Worm (Caenorhabditis elegans): ENCODE data around the gene irld-26.

DNA sequence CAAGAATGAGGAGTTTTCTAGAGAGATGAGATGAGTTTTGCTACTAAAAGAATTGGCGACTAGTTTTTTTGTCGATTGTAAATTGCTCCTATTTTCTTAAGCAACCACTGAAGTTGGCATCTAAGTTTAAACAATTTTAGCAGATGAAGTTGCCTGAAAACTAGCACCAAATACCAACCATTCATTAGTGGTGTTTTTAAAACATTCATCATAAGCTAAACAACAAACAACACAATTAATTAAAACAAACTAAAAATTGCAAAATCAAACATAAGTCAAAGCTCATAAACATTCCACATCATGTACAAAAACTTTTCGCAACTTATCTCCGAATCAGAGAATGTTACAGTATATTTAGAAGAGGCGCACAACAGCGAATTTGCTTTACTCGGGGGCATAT, 22.9 kb upstream of the irld-26 start, which contains the start of gene srz-13:
- TF ChIP-seq spr-3 (GFP tag; optimal IDR thresholded peaks at IDR 0.05) (no peak), attf-4 (tag; optimal IDR thresholded peaks at IDR 0.05) (no peak), ama-1 (optimal IDR thresholded peaks at IDR 0.05) (no peak), madf-5 (GFP tag; IDR thresholded peaks at IDR 0.05) (no peak), lsy-2 (tag; optimal IDR thresholded peaks at IDR 0.05) (no peak), dpl-1 (GFP tag; optimal IDR thresholded peaks at IDR 0.05) (no peak), daf-16 (GFP tag; optimal IDR thresholded peaks at IDR 0.05) (no peak), daf-16 (tag; optimal IDR thresholded peaks at IDR 0.05) (no peak), lir-3 (tag; optimal IDR thresholded peaks at IDR 0.05) (no peak), ceh-62 (tag; optimal IDR thresholded peaks at IDR 0.05) (no peak), unc-62 (GFP tag; optimal IDR thresholded peaks at IDR 0.05 in 1 of 2) (no peak), unc-62 (tag; optimal IDR thresholded peaks at IDR 0.05) (no peak)

All from whole organism, L4 larva.